Worm (Caenorhabditis elegans): Measurements from ENCODE around the gene trip-4.
"Not testable (repeated sequence)": the region's sequence is repeated elsewhere in the genome, so short reads cannot be mapped to it uniquely, and the experiment has no call there.

- peak; percentile 40 for TF ChIP-seq ama-1 (optimal IDR thresholded peaks at IDR 0.05)
- TF ChIP-seq ceh-82 (tag; optimal IDR thresholded peaks at IDR 0.05); unc-62 (GFP tag; optimal IDR thresholded peaks at IDR 0.05); mdl-1 (tag; optimal IDR thresholded peaks at IDR 0.05); lir-3 (tag; optimal IDR thresholded peaks at IDR 0.05; ENCODE audit: poor library complexity); fkh-10 (GFP tag; optimal IDR thresholded peaks at IDR 0.05); ces-1 (GFP tag; optimal IDR thresholded peaks at IDR 0.05); lsy-2 (tag; optimal IDR thresholded peaks at IDR 0.05): not testable (repeated sequence)
Observed at ce11 chrII:15042783-15043182, 3.6 kb downstream of the trip-4 start.

Measured in whole organism, L1 larva.